Worm (Caenorhabditis elegans): ENCODE measurements around the gene scl-3.

DNA sequence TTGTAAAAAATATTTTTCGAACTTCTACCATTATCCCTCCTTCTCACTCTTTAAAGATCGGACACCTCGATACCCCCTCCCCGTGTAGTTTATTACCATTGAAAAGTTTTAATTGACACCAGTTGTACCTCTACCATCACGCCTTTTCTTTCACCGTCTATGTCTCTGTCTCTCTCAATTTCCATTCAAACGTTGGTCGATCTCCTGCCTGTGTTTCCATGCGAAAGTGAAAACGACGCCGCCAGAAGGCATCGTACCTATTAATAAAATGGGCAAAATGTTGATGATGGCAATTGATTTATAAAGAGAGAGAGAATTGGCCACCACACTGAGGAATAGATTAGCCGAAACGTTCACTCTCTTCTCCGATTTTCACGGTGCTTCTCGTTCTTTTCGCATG is 46.2 kb upstream of the scl-3 start:
- TF ChIP-seq aly-1 (tag; optimal IDR thresholded peaks at IDR 0.05) (no peak), tbx-11 (GFP tag; IDR thresholded peaks at IDR 0.05) (no peak), flt-1 (GFP tag; IDR thresholded peaks at IDR 0.05) (no peak), tra-4 (tag; optimal IDR thresholded peaks at IDR 0.05) (no peak), ets-7 (tag; optimal IDR thresholded peaks at IDR 0.05) (no peak), ama-1 (optimal IDR thresholded peaks at IDR 0.05) (no peak), pes-1 (GFP tag; IDR thresholded peaks at IDR 0.05) (no peak), scrt-1 (GFP tag; IDR thresholded peaks at IDR 0.05) (no peak), hnd-1 (tag; optimal IDR thresholded peaks at IDR 0.05) (no peak), B0310.2 (tag; optimal IDR thresholded peaks at IDR 0.05) (no peak), ceh-36 (tag; optimal IDR thresholded peaks at IDR 0.05) (no peak), hmbx-1 (tag; optimal IDR thresholded peaks at IDR 0.05) (no peak), F13C5.2 (tag; optimal IDR thresholded peaks at IDR 0.05) (no peak)

Data from whole organism, early embryonic.